Fruit fly (Drosophila melanogaster): ENCODE data around the gene Lkb1.

Gene Lkb1

dm6 chr3R:13699350-13699749 lies 23.0 kb downstream of the Lkb1 start:
- no peak for TF ChIP-seq pan (optimal IDR thresholded peaks at IDR 0.05)
- TF ChIP-seq psq (optimal IDR thresholded peaks at IDR 0.05), result no peak
- TF ChIP-seq usp (GFP tag; optimal IDR thresholded peaks at IDR 0.05), result no peak
- no peak for TF ChIP-seq CG8478 (optimal IDR thresholded peaks at IDR 0.05)
- no peak for TF ChIP-seq EcR (GFP tag; optimal IDR thresholded peaks at IDR 0.05)
- no peak for TF ChIP-seq Dll (optimal IDR thresholded peaks at IDR 0.05)

DNA sequence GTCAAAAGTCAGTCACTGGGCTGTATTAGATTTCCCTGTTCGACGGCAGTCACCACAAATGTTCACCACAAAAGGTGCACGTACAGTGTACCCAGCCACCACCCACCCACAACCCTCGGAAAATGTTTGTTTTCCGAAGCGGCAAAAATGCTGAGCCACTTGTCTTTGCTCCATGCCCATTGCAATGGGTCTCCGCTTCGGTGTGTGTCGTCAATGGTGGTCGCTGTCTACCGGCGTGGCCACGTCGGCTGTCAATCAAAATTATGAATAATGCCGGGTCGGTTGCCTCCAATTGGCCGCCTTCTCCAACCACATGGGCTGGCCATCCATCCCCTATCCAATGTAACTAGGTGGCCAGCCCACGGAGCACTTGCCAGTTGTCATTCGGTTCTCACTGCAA lies 23.8 kb downstream of the Lkb1 start, which contains the start of gene ninaB:
Gene ninaB, plus strand, starts transcription at position 374 of the 400 bp plus-strand sequence.
- TF ChIP-seq psq (optimal IDR thresholded peaks at IDR 0.05) (no peak), usp (GFP tag; optimal IDR thresholded peaks at IDR 0.05) (no peak), EcR (GFP tag; optimal IDR thresholded peaks at IDR 0.05) (no peak), pan (optimal IDR thresholded peaks at IDR 0.05) (no peak), CG8478 (optimal IDR thresholded peaks at IDR 0.05) (no peak), Dll (optimal IDR thresholded peaks at IDR 0.05) (no peak)

dm6 chr3R:13700738-13701137 lies 24.4 kb downstream of the Lkb1 start, which contains the start of gene f-cup:
TSS of gene f-cup (minus strand) at chr3R:13700838.
- TF ChIP-seq EcR (GFP tag; optimal IDR thresholded peaks at IDR 0.05) (no peak), usp (GFP tag; optimal IDR thresholded peaks at IDR 0.05) (no peak), CG8478 (optimal IDR thresholded peaks at IDR 0.05) (no peak), psq (optimal IDR thresholded peaks at IDR 0.05) (no peak), Dll (optimal IDR thresholded peaks at IDR 0.05) (no peak), pan (optimal IDR thresholded peaks at IDR 0.05) (no peak)

- no peak for TF ChIP-seq usp (GFP tag; optimal IDR thresholded peaks at IDR 0.05)
- TF ChIP-seq psq (optimal IDR thresholded peaks at IDR 0.05), result no peak
- no peak for TF ChIP-seq EcR (GFP tag; optimal IDR thresholded peaks at IDR 0.05)
- TF ChIP-seq CG8478 (optimal IDR thresholded peaks at IDR 0.05), result no peak
- TF ChIP-seq pan (optimal IDR thresholded peaks at IDR 0.05), result no peak
- TF ChIP-seq Dll (optimal IDR thresholded peaks at IDR 0.05), result no peak
These were observed 29.0 kb downstream of the Lkb1 start, which contains the start of gene Adgf-D for dm6 chr3R:13705292-13705885. TSS of gene Adgf-D (minus strand) at chr3R:13705402.

- TF ChIP-seq psq (optimal IDR thresholded peaks at IDR 0.05) (no peak), usp (GFP tag; optimal IDR thresholded peaks at IDR 0.05) (no peak), Dll (optimal IDR thresholded peaks at IDR 0.05) (no peak), EcR (GFP tag; optimal IDR thresholded peaks at IDR 0.05) (no peak), CG8478 (optimal IDR thresholded peaks at IDR 0.05) (no peak), pan (optimal IDR thresholded peaks at IDR 0.05) (no peak)
These were observed 30.1 kb downstream of the Lkb1 start, which contains the start of gene Adgf-C for dm6 chr3R:13706457-13706856. TSS of gene Adgf-C (plus strand) at chr3R:13706757.

DNA sequence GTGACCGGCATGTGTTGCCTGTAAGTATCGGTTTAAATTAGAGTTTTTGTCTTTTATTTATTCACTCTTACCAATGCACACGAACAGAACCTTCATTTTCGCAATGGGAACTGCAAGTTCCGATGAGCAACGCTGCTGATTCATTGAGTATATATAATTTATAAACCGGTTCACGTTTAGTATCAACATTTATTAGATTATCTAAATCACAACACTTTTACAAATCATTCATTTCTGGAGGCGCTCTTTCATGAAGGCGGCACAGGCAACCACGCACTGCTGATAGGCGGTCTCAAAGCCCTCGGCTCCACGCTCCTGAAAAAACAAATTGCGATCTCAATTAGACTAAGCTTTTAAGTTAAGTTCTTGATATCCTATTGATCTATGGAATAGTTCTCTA lies 33.5 kb downstream of the Lkb1 start, which contains the start of gene Argp:
Gene Argp, minus strand, starts transcription at position 101 of the 400 bp plus-strand sequence.
- no peak for TF ChIP-seq Dll (optimal IDR thresholded peaks at IDR 0.05)
- no peak for TF ChIP-seq usp (GFP tag; optimal IDR thresholded peaks at IDR 0.05)
- no peak for TF ChIP-seq psq (optimal IDR thresholded peaks at IDR 0.05)
- TF ChIP-seq EcR (GFP tag; optimal IDR thresholded peaks at IDR 0.05), result no peak
- TF ChIP-seq pan (optimal IDR thresholded peaks at IDR 0.05), result no peak
- TF ChIP-seq CG8478 (optimal IDR thresholded peaks at IDR 0.05), result no peak

- TF ChIP-seq usp (GFP tag; optimal IDR thresholded peaks at IDR 0.05) (no peak), EcR (GFP tag; optimal IDR thresholded peaks at IDR 0.05) (no peak), pan (optimal IDR thresholded peaks at IDR 0.05) (no peak), psq (optimal IDR thresholded peaks at IDR 0.05) (no peak), CG8478 (optimal IDR thresholded peaks at IDR 0.05) (no peak), Dll (optimal IDR thresholded peaks at IDR 0.05) (no peak)
These were observed 34.3 kb downstream of the Lkb1 start for dm6 chr3R:13710645-13711044.

dm6 chr3R:13711735-13712134 lies 35.4 kb downstream of the Lkb1 start, which contains the start of the genes primo-1 and primo-2:
TSS of gene primo-1 (minus strand) at chr3R:13711835.
TSS of gene primo-2 (minus strand) at chr3R:13711835.
- TF ChIP-seq pan (optimal IDR thresholded peaks at IDR 0.05) (no peak), CG8478 (optimal IDR thresholded peaks at IDR 0.05) (no peak), EcR (GFP tag; optimal IDR thresholded peaks at IDR 0.05) (no peak), Dll (optimal IDR thresholded peaks at IDR 0.05) (no peak)

DNA sequence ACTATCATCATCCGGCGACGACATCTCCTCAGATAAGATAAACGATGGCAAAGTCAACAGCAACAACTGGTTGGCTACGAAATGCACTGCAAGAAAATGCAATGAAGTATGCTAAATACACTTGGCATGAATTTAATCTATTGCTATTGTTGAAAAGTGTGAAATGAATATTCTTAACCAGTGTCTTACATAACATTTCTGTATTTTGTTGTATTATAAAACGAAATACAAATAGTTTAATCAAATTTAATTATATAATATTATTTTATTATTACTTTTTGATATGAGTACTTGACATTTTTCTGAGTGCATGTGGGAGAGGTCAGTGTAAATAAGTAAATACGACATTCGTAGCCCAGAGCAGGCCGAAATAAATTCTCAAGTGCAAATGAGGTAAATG lies 37.2 kb downstream of the Lkb1 start:
- TF ChIP-seq Dll (optimal IDR thresholded peaks at IDR 0.05) (no peak), CG8478 (optimal IDR thresholded peaks at IDR 0.05) (no peak), psq (optimal IDR thresholded peaks at IDR 0.05) (no peak), usp (GFP tag; optimal IDR thresholded peaks at IDR 0.05) (no peak), EcR (GFP tag; optimal IDR thresholded peaks at IDR 0.05) (no peak), pan (optimal IDR thresholded peaks at IDR 0.05) (no peak)

DNA sequence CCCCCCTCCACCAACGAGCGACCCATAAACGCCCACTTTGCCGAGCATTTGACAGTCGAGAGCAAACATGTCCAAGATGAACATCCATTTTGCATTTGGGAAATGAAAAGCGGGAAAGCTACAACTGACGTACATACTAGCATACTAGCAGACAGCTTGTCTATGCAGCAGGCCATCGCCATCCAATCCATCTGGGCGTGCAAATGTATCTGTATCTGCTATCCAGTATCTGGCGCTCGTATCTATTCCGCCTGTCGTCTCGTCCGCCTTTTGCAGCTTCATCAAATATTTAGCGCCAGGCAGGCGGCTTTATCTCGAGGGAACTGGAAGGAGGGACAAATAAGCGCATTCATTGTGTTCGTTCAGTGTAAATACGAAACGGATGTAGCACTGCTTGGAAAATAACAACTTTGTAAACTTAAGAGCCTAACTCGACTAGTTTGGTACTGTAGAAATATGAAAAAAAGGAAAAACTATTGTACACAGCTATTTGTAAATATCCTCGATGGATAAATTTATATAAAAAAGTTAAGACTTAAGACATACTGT lies 37.7 kb downstream of the Lkb1 start:
- TF ChIP-seq pan (optimal IDR thresholded peaks at IDR 0.05) (no peak), psq (optimal IDR thresholded peaks at IDR 0.05) (no peak), EcR (GFP tag; optimal IDR thresholded peaks at IDR 0.05) (no peak), Dll (optimal IDR thresholded peaks at IDR 0.05) (no peak), CG8478 (optimal IDR thresholded peaks at IDR 0.05) (no peak), usp (GFP tag; optimal IDR thresholded peaks at IDR 0.05) (no peak)

- no peak for TF ChIP-seq CG8478 (optimal IDR thresholded peaks at IDR 0.05)
These were observed 38.8 kb downstream of the Lkb1 start, which contains the start of gene kmr for dm6 chr3R:13715012-13715673. TSS of gene kmr (plus strand) at chr3R:13715207.

Measured in whole organism.